Fruit fly (Drosophila melanogaster): Measurements from ENCODE around the gene CG6282.

CG6282 gene

DNA sequence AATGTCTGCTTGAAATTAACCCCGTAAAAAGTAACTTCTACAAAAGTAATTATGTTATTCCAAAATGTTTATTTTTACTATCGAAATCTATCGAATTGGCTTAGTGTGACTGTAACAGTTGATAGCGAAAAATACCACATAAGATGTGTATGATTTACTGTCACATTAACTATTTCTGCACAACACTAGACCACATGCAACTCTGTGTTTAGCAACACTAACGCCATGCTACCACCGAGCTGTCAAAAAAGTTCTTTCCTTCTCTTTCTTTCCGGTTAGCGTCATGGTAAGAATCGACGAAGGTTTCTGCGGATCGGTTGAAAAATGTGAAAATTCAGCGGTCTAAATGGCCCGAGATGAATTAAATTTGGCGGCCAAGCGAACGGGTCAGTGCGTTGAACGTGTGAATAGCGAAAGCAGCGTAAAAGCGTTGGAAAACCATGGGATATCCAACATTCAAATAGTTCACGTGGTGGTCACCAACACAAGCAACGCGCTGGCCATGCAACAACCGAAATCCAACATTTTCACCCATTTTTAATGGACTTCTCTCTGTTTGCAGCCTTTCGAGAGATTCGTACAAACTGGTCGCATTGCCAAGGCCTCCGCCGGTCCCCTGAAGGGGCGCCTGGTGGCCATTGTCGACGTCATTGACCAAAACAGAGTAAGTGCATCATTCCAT lies 3.6 kb upstream of the CG6282 start, which contains the start of the genes Nelf-E and RpL14 (continued):
- TF ChIP-seq Xbp1 (GFP tag; optimal IDR thresholded peaks at IDR 0.05) (peak; percentile 93), CG30431 (GFP tag; optimal IDR thresholded peaks at IDR 0.05) (peak; percentile 81), ken (GFP tag; IDR thresholded peaks at IDR 0.05) (peak; percentile 95), vvl (GFP tag; IDR thresholded peaks at IDR 0.05) (peak; percentile 96), CG14050 (GFP tag; IDR thresholded peaks at IDR 0.05) (peak; percentile 89), CG9876 (GFP tag; optimal IDR thresholded peaks at IDR 0.05) (peak; percentile 97), gsb-n (tag; optimal IDR thresholded peaks at IDR 0.05) (peak; percentile 96), sr (GFP tag; IDR thresholded peaks at IDR 0.05) (peak; percentile 93), dimm (GFP tag; IDR thresholded peaks at IDR 0.05) (peak; percentile 85), CG3847 (GFP tag; IDR thresholded peaks at IDR 0.05) (peak; percentile 97), hth (optimal IDR thresholded peaks at IDR 0.05) (no peak), gcm (GFP tag; optimal IDR thresholded peaks at IDR 0.05) (peak; percentile 92), ems (GFP tag; optimal IDR thresholded peaks at IDR 0.05) (peak; percentile 95), tio (GFP tag; optimal IDR thresholded peaks at IDR 0.05) (no peak), pzg (GFP tag; optimal IDR thresholded peaks at IDR 0.05) (peak; percentile 100), D (optimal IDR thresholded peaks at IDR 0.05) (peak; percentile 37), D (GFP tag; optimal IDR thresholded peaks at IDR 0.05) (peak; percentile 90), CG4328 (GFP tag; optimal IDR thresholded peaks at IDR 0.05) (peak; percentile 96), CG15269 (tag; optimal IDR thresholded peaks at IDR 0.05) (peak; percentile 89), Chrac-16 (GFP tag; optimal IDR thresholded peaks at IDR 0.05) (peak; percentile 80), chif (GFP tag; optimal IDR thresholded peaks at IDR 0.05) (peak; percentile 88 to 96), Dll (GFP tag; IDR thresholded peaks at IDR 0.05; ENCODE audit: partially characterized antibody) (peak; percentile 42; the same call in 1 of the 4 replicates), CG13894 (tag; optimal IDR thresholded peaks at IDR 0.05) (peak; percentile 95), Eip74EF (GFP tag; optimal IDR thresholded peaks at IDR 0.05) (peak in 1 of 2 experiments; percentile 30), CG14860 (GFP tag; IDR thresholded peaks at IDR 0.05; ENCODE audit: partially characterized antibody) (0 out of 3 replicates have a peak, but pooled peaks have one; percentile 20), Tbp (GFP tag; optimal IDR thresholded peaks at IDR 0.05) (no peak), Opbp (GFP tag; IDR thresholded peaks at IDR 0.05; ENCODE audit: partially characterized antibody) (peak; percentile 61; the same call in 1 of the 3 replicates), D19B (GFP tag; optimal IDR thresholded peaks at IDR 0.05) (peak; percentile 86), Fer2 (tag; optimal IDR thresholded peaks at IDR 0.05) (peak; percentile 90), bigmax (GFP tag; optimal IDR thresholded peaks at IDR 0.05) (peak; percentile 86), chm (GFP tag; IDR thresholded peaks at IDR 0.05) (peak; percentile 96), CG32772 (GFP tag; IDR thresholded peaks at IDR 0.05) (peak; percentile 87), Awh (GFP tag; IDR thresholded peaks at IDR 0.05) (peak; percentile 91), Bteb2 (GFP tag; optimal IDR thresholded peaks at IDR 0.05) (peak; percentile 96), Sin3A (optimal IDR thresholded peaks at IDR 0.05) (peak; percentile 55), CG17328 (GFP tag; IDR thresholded peaks at IDR 0.05) (peak; percentile 97), CG6683 (GFP tag; optimal IDR thresholded peaks at IDR 0.05) (peak; percentile 95), kni (GFP tag; optimal IDR thresholded peaks at IDR 0.05) (peak; percentile 91), caup (GFP tag; optimal IDR thresholded peaks at IDR 0.05; ENCODE audit: severe bottlenecking) (peak; percentile 99), gfzf (GFP tag; optimal IDR thresholded peaks at IDR 0.05) (peak; percentile 98), her (GFP tag; optimal IDR thresholded peaks at IDR 0.05) (peak; percentile 96), CG18476 (GFP tag; optimal IDR thresholded peaks at IDR 0.05) (peak; percentile 87), CG14441 (GFP tag; IDR thresholded peaks at IDR 0.05) (peak; percentile 87), luna (GFP tag; optimal IDR thresholded peaks at IDR 0.05) (peak; percentile 96), CG8290 (GFP tag; optimal IDR thresholded peaks at IDR 0.05) (no peak), CG8290 (tag; optimal IDR thresholded peaks at IDR 0.05) (peak; percentile 89 to 99), wdn (GFP tag; IDR thresholded peaks at IDR 0.05) (peak; percentile 89), cato (GFP tag; optimal IDR thresholded peaks at IDR 0.05; ENCODE audit: borderline replicate concordance) (peak; percentile 85), zen2 (GFP tag; IDR thresholded peaks at IDR 0.05; ENCODE audit: partially characterized antibody) (no peak), Taf1 (GFP tag; IDR thresholded peaks at IDR 0.05) (peak; percentile 75)

All from whole organism, embryonic.